Worm (Caenorhabditis elegans) whole organism, mixed stage, embryonic: ENCODE data around the gene mltn-11.

Experiments
- M03D4.4 ChIP-seq: sonication (generic microtip); optimal IDR thresholded peaks from 2 replicates; lab custom pipeline; 2017; ENCODE audit warnings: mild to moderate bottlenecking, missing genetic modification characterization, missing compliant biosample characterization
- bed-3 ChIP-seq: fragments of 200-800 bp; sonication (Bioruptor generic); optimal IDR thresholded peaks from 3 replicates; lab custom pipeline; 2018; ENCODE audit warnings: mild to moderate bottlenecking, missing genetic modification characterization, moderate library complexity, missing compliant biosample characterization
- blmp-1 ChIP-seq: fragments of 150-350 bp; optimal IDR thresholded peaks from 2 replicates; lab custom pipeline; 2014; ENCODE audit warnings: missing biosample characterization, missing genetic modification characterization
- ceh-39 ChIP-seq: fragments of 150-350 bp; optimal IDR thresholded peaks from 2 replicates; lab custom pipeline; 2014; ENCODE audit warnings: missing biosample characterization, missing genetic modification characterization
- ceh-43 ChIP-seq: fragments of 200-800 bp; sonication (Bioruptor generic); optimal IDR thresholded peaks from 2 replicates; lab custom pipeline; 2018; ENCODE audit warnings: mild to moderate bottlenecking, missing genetic modification characterization, moderate library complexity, missing compliant biosample characterization
- ceh-83 ChIP-seq: fragments of 200-800 bp; sonication (Bioruptor generic); optimal IDR thresholded peaks from 2 replicates; lab custom pipeline; 2018; ENCODE audit warnings: mild to moderate bottlenecking, missing genetic modification characterization, missing compliant biosample characterization
- ces-1 ChIP-seq: fragments of 150-350 bp; optimal IDR thresholded peaks from 2 replicates; lab custom pipeline; 2014; ENCODE audit warnings: missing biosample characterization, missing genetic modification reagents, missing genetic modification characterization
- cnd-1 ChIP-seq: fragments of 200-800 bp; sonication (Bioruptor generic); optimal IDR thresholded peaks from 2 replicates; lab custom pipeline; 2018; ENCODE audit warnings: mild to moderate bottlenecking, missing genetic modification characterization, missing compliant biosample characterization
- drap-1 ChIP-seq: fragments of 200-800 bp; sonication (Bioruptor generic); optimal IDR thresholded peaks from 3 replicates; lab custom pipeline; 2018; ENCODE audit warnings: mild to moderate bottlenecking, missing genetic modification characterization, missing compliant biosample characterization
- elt-1 ChIP-seq: sonication (generic microtip); optimal IDR thresholded peaks from 2 replicates; lab custom pipeline; 2017; ENCODE audit warnings: missing genetic modification characterization, mild to moderate bottlenecking, missing compliant biosample characterization, antibody characterized with exemption, moderate library complexity, borderline replicate concordance; ENCODE audit not compliant: insufficient read depth
- elt-3 ChIP-seq: fragments of 150-350 bp; optimal IDR thresholded peaks from 2 replicates; lab custom pipeline; 2014; ENCODE audit warnings: missing biosample characterization, missing genetic modification characterization
- flh-1 ChIP-seq: fragments of 200-800 bp; sonication (Bioruptor generic); optimal IDR thresholded peaks from 2 replicates; lab custom pipeline; 2018; ENCODE audit warnings: mild to moderate bottlenecking, missing genetic modification characterization, moderate library complexity, missing compliant biosample characterization
- ham-2 ChIP-seq: fragments of 200-800 bp; sonication (Bioruptor generic); optimal IDR thresholded peaks from 2 replicates; lab custom pipeline; 2018; ENCODE audit warnings: mild to moderate bottlenecking, missing genetic modification characterization, missing compliant biosample characterization
- hlh-1 ChIP-seq: fragments of 150-350 bp; optimal IDR thresholded peaks from 2 replicates; lab custom pipeline; 2014; ENCODE audit warnings: missing biosample characterization, missing genetic modification reagents, missing genetic modification characterization
- lin-13 ChIP-seq: fragments of 150-350 bp; optimal IDR thresholded peaks from 2 replicates; lab custom pipeline; 2014; ENCODE audit warnings: missing biosample characterization, missing genetic modification characterization
- lin-32 ChIP-seq: fragments of 200-800 bp; sonication (Bioruptor generic); optimal IDR thresholded peaks from 2 replicates; lab custom pipeline; 2018; ENCODE audit warnings: mild to moderate bottlenecking, missing genetic modification characterization, missing compliant biosample characterization
- lsy-2 ChIP-seq: fragments of 150-350 bp; optimal IDR thresholded peaks from 2 replicates; lab custom pipeline; 2014; ENCODE audit warnings: missing biosample characterization, missing genetic modification characterization
- mab-5 ChIP-seq: fragments of 150-350 bp; optimal IDR thresholded peaks from 2 replicates; lab custom pipeline; 2014; ENCODE audit warnings: missing biosample characterization, missing genetic modification characterization
- mep-1 ChIP-seq: fragments of 150-350 bp; optimal IDR thresholded peaks from 2 replicates; lab custom pipeline; 2017; ENCODE audit warnings: missing biosample characterization, missing genetic modification reagents, missing genetic modification characterization, inconsistent platforms
- mls-2 ChIP-seq: sonication (generic microtip); optimal IDR thresholded peaks from 2 replicates; lab custom pipeline; 2016; ENCODE audit warnings: mild to moderate bottlenecking, missing genetic modification characterization, moderate library complexity, missing compliant biosample characterization
- nhr-12 ChIP-seq: fragments of 150-350 bp; optimal IDR thresholded peaks from 2 replicates; lab custom pipeline; 2014; ENCODE audit warnings: missing biosample characterization, missing genetic modification characterization
- nhr-2 ChIP-seq: fragments of 150-350 bp; optimal IDR thresholded peaks from 2 replicates; lab custom pipeline; 2014; ENCODE audit warnings: missing biosample characterization, missing genetic modification characterization
- nhr-237 ChIP-seq: fragments of 150-350 bp; optimal IDR thresholded peaks from 2 replicates; lab custom pipeline; 2014; ENCODE audit warnings: missing biosample characterization, missing genetic modification characterization
- nhr-28 ChIP-seq: fragments of 150-350 bp; optimal IDR thresholded peaks from 2 replicates; lab custom pipeline; 2014; ENCODE audit warnings: missing biosample characterization, missing genetic modification characterization
- nhr-76 ChIP-seq: sonication (generic microtip); optimal IDR thresholded peaks from 2 replicates; lab custom pipeline; 2017; ENCODE audit warnings: missing biosample characterization, missing genetic modification characterization
- pha-4 ChIP-seq: fragments of 150-350 bp; optimal IDR thresholded peaks from 2 replicates; lab custom pipeline; 2018; ENCODE audit warnings: missing biosample characterization, missing genetic modification reagents, missing genetic modification characterization
- sem-2 ChIP-seq: fragments of 200-800 bp; sonication (Bioruptor generic); optimal IDR thresholded peaks from 2 replicates; lab custom pipeline; 2018; ENCODE audit warnings: mild to moderate bottlenecking, missing genetic modification characterization, missing compliant biosample characterization
- snpc-4 ChIP-seq: fragments of 150-350 bp; optimal IDR thresholded peaks from 2 replicates; lab custom pipeline; 2014; ENCODE audit warnings: missing biosample characterization, missing genetic modification characterization
- sptf-1 ChIP-seq: sonication (generic microtip); optimal IDR thresholded peaks from 2 replicates; lab custom pipeline; 2017; ENCODE audit warnings: mild to moderate bottlenecking, missing genetic modification characterization, moderate library complexity, missing compliant biosample characterization
- tbx-8 ChIP-seq: fragments of 200-800 bp; sonication (Bioruptor generic); optimal IDR thresholded peaks from 2 replicates; lab custom pipeline; 2018; ENCODE audit warnings: mild to moderate bottlenecking, missing genetic modification characterization, moderate library complexity, missing compliant biosample characterization
- unc-120 ChIP-seq: sonication (generic microtip); optimal IDR thresholded peaks from 2 replicates; lab custom pipeline; 2017; ENCODE audit warnings: missing genetic modification characterization, missing compliant biosample characterization; ENCODE audit not compliant: poor library complexity, severe bottlenecking
- unc-39 ChIP-seq: fragments of 150-350 bp; optimal IDR thresholded peaks from 2 replicates; lab custom pipeline; 2014; ENCODE audit warnings: missing biosample characterization, missing genetic modification characterization
- unc-62 ChIP-seq: fragments of 150-350 bp; optimal IDR thresholded peaks from 2 replicates; lab custom pipeline; 2014; ENCODE audit warnings: missing biosample characterization, missing genetic modification reagents, missing genetic modification characterization
- zip-8 ChIP-seq: fragments of 150-350 bp; optimal IDR thresholded peaks from 2 replicates; lab custom pipeline; 2014; ENCODE audit warnings: missing biosample characterization, missing genetic modification characterization
- ztf-11 ChIP-seq: fragments of 150-350 bp; optimal IDR thresholded peaks from 2 replicates; lab custom pipeline; 2014; ENCODE audit warnings: missing biosample characterization, missing genetic modification characterization

mltn-11 gene

ce11 chrV:16635911-16636310 lies at the start of gene mltn-11:
Gene mltn-11 (plus strand): TSS chrV:16636186.
- TF ChIP-seq mls-2 (tag; lab: Kevin White, UChicago) (no peak), elt-3 (tag; lab: Kevin White, UChicago) (no peak), unc-62 (GFP tag; lab: Kevin White, UChicago) (no peak), mep-1 (tag; lab: Kevin White, UChicago) (no peak), nhr-12 (tag; lab: Kevin White, UChicago) (no peak), lin-13 (tag; lab: Kevin White, UChicago) (no peak), hlh-1 (tag; lab: Kevin White, UChicago) (no peak), flh-1 (GFP tag; lab: Kevin White, UChicago) (no peak), zip-8 (tag; lab: Kevin White, UChicago) (no peak), nhr-237 (tag; lab: Kevin White, UChicago) (no peak), nhr-28 (tag; lab: Kevin White, UChicago) (no peak), sptf-1 (tag; lab: Kevin White, UChicago) (no peak), ceh-43 (no peak), tbx-8 (GFP tag; lab: Kevin White, UChicago) (no peak), unc-39 (tag; lab: Kevin White, UChicago) (no peak), drap-1 (no peak)
- TF ChIP-seq, all 35 proteins: peak for 0

ce11 chrV:16588428-16588827 lies 47.6 kb upstream of the mltn-11 start, which contains the start of gene srw-73:
Gene srw-73 (minus strand): TSS chrV:16588528.
- TF ChIP-seq snpc-4 (tag; lab: Kevin White, UChicago) (no peak), nhr-12 (tag; lab: Kevin White, UChicago) (no peak), nhr-2 (tag; lab: Kevin White, UChicago) (no peak), unc-62 (GFP tag; lab: Kevin White, UChicago) (no peak), lsy-2 (no peak), sptf-1 (tag; lab: Kevin White, UChicago) (no peak), blmp-1 (no peak), elt-3 (tag; lab: Kevin White, UChicago) (no peak)

ce11 chrV:16589488-16589887 lies 46.5 kb upstream of the mltn-11 start:
- TF ChIP-seq lin-32 (GFP tag; lab: Kevin White, UChicago) = no peak

ce11 chrV:16591992-16592798 lies 43.8 kb upstream of the mltn-11 start, which contains the start of gene srh-269:
Gene srh-269 (minus strand): TSS chrV:16592042.
- TF ChIP-seq nhr-2 (tag; lab: Kevin White, UChicago) (no peak), unc-39 (tag; lab: Kevin White, UChicago) (no peak), sptf-1 (tag; lab: Kevin White, UChicago) (peak; percentile 81), blmp-1 (no peak), ceh-39 (tag; lab: Kevin White, UChicago) (no peak), ces-1 (GFP tag; lab: Kevin White, UChicago) (no peak), mab-5 (tag; lab: Kevin White, UChicago) (no peak), nhr-237 (tag; lab: Kevin White, UChicago) (no peak), M03D4.4 (tag; lab: Kevin White, UChicago) (peak; percentile 74), ham-2 (peak; percentile 54), drap-1 (peak; percentile 79), lin-13 (tag; lab: Kevin White, UChicago) (no peak), elt-3 (tag; lab: Kevin White, UChicago) (no peak), unc-62 (GFP tag; lab: Kevin White, UChicago) (no peak), nhr-28 (tag; lab: Kevin White, UChicago) (no peak), tbx-8 (GFP tag; lab: Kevin White, UChicago) (no peak), ceh-43 (peak; percentile 59), flh-1 (GFP tag; lab: Kevin White, UChicago) (peak; percentile 49), lsy-2 (no peak), cnd-1 (tag; lab: Kevin White, UChicago) (peak; percentile 75), sem-2 (GFP tag; lab: Kevin White, UChicago) (peak; percentile 57), hlh-1 (tag; lab: Kevin White, UChicago) (no peak), ceh-83 (GFP tag; lab: Kevin White, UChicago) (peak; percentile 73), snpc-4 (tag; lab: Kevin White, UChicago) (no peak), mls-2 (tag; lab: Kevin White, UChicago) (peak; percentile 71), nhr-76 (tag; lab: Kevin White, UChicago) (no peak), pha-4 (tag; lab: Kevin White, UChicago) (no peak), zip-8 (tag; lab: Kevin White, UChicago) (no peak), bed-3 (GFP tag; lab: Kevin White, UChicago) (peak; percentile 52), mep-1 (tag; lab: Kevin White, UChicago) (no peak), unc-120 (tag; lab: Kevin White, UChicago) (peak; percentile 71), ztf-11 (tag; lab: Kevin White, UChicago) (peak; percentile 37), lin-32 (GFP tag; lab: Kevin White, UChicago) (peak; percentile 58), elt-1 (no peak), nhr-12 (tag; lab: Kevin White, UChicago) (no peak)
